Worm (Caenorhabditis elegans) whole organism, late embryonic: ENCODE measurements around the gene nhr-15.
A peak's percentile ranks its signal among the peaks of the same experiment; 100 is the strongest.

ENCODE experiments used
- C08G9.2 ChIP-seq: sonication (generic microtip); optimal IDR thresholded peaks from 2 replicates; lab custom pipeline; 2016; ENCODE audit warnings: mild to moderate bottlenecking, missing genetic modification characterization, moderate library complexity, missing compliant biosample characterization
- K02D7.2 ChIP-seq: sonication (generic microtip); optimal IDR thresholded peaks from 2 replicates; lab custom pipeline; 2017; ENCODE audit warnings: mild to moderate bottlenecking, missing genetic modification characterization, missing compliant biosample characterization
- ahr-1 ChIP-seq: sonication (generic microtip); optimal IDR thresholded peaks from 2 replicates; lab custom pipeline; 2016; ENCODE audit warnings: missing genetic modification characterization, missing compliant biosample characterization
- ceh-14 ChIP-seq: sonication (generic microtip); optimal IDR thresholded peaks from 2 replicates; lab custom pipeline; 2016; ENCODE audit warnings: missing genotype, missing genetic modification characterization, missing compliant biosample characterization
- ceh-2 ChIP-seq: sonication (generic microtip); optimal IDR thresholded peaks from 2 replicates; lab custom pipeline; 2016; ENCODE audit warnings: missing genotype, missing genetic modification characterization, missing compliant biosample characterization
- ceh-30 ChIP-seq: fragments of 150-350 bp; optimal IDR thresholded peaks from 2 replicates; lab custom pipeline; 2014; ENCODE audit warnings: missing biosample characterization, missing genetic modification characterization
- ceh-31 ChIP-seq: sonication (generic microtip); optimal IDR thresholded peaks from 2 replicates; lab custom pipeline; 2016; ENCODE audit warnings: missing genetic modification characterization, missing compliant biosample characterization
- ceh-45 ChIP-seq: fragments of 200-800 bp; sonication (Bioruptor generic); IDR thresholded peaks from 2 replicates; pipeline ENCODE4 v1.3.6; 2022; ENCODE audit warnings: missing genetic modification reagents, missing genetic modification characterization, missing compliant biosample characterization
- ceh-48 ChIP-seq: sonication (generic microtip); optimal IDR thresholded peaks from 2 replicates; lab custom pipeline; 2016; ENCODE audit warnings: missing genetic modification characterization, inconsistent platforms, missing compliant biosample characterization
- che-1 ChIP-seq: sonication (generic microtip); optimal IDR thresholded peaks from 2 replicates; lab custom pipeline; 2016; ENCODE audit warnings: mild to moderate bottlenecking, missing genetic modification characterization, missing compliant biosample characterization
- dmd-4 ChIP-seq: sonication (generic microtip); optimal IDR thresholded peaks from 2 replicates; lab custom pipeline; 2016; ENCODE audit warnings: borderline replicate concordance, missing genetic modification characterization, missing compliant biosample characterization
- dve-1 ChIP-seq: sonication (generic microtip); optimal IDR thresholded peaks from 2 replicates; lab custom pipeline; 2017; ENCODE audit warnings: antibody characterized with exemption, mild to moderate bottlenecking, missing genetic modification characterization, missing compliant biosample characterization
- elt-2 ChIP-seq: sonication (generic microtip); optimal IDR thresholded peaks from 2 replicates; lab custom pipeline; 2016; ENCODE audit warnings: missing genetic modification reagents, missing genetic modification characterization, missing compliant biosample characterization
- elt-4 ChIP-seq: sonication (generic microtip); optimal IDR thresholded peaks from 2 replicates; lab custom pipeline; 2016; ENCODE audit warnings: missing genetic modification characterization, missing compliant biosample characterization
- fax-1 ChIP-seq: sonication (generic microtip); optimal IDR thresholded peaks from 2 replicates; lab custom pipeline; 2016; ENCODE audit warnings: missing genotype, missing genetic modification characterization, missing compliant biosample characterization
- fkh-10 ChIP-seq: fragments of 150-350 bp; optimal IDR thresholded peaks from 2 replicates; lab custom pipeline; 2014; ENCODE audit warnings: missing biosample characterization, missing genetic modification reagents, missing genetic modification characterization
- hlh-30 ChIP-seq: sonication (generic microtip); optimal IDR thresholded peaks from 2 replicates; lab custom pipeline; 2017; ENCODE audit warnings: antibody characterized with exemption, missing genetic modification characterization, missing compliant biosample characterization; ENCODE audit not compliant: insufficient read depth
- hlh-6 ChIP-seq: sonication (generic microtip); optimal IDR thresholded peaks from 2 replicates; lab custom pipeline; 2016; ENCODE audit warnings: missing genotype, missing genetic modification characterization, missing compliant biosample characterization
- hlh-8 ChIP-seq: sonication (generic microtip); optimal IDR thresholded peaks from 2 replicates; lab custom pipeline; 2016; ENCODE audit warnings: missing genotype, missing genetic modification characterization, missing compliant biosample characterization
- madf-2 ChIP-seq: sonication (generic microtip); optimal IDR thresholded peaks from 2 replicates; lab custom pipeline; 2017; ENCODE audit warnings: missing genetic modification characterization, missing compliant biosample characterization
- nfya-1 ChIP-seq: sonication (generic microtip); optimal IDR thresholded peaks from 2 replicates; lab custom pipeline; 2017; ENCODE audit warnings: missing genetic modification characterization, mild to moderate bottlenecking, missing compliant biosample characterization, antibody characterized with exemption, moderate library complexity
- nhr-232 ChIP-seq: sonication (generic microtip); optimal IDR thresholded peaks from 2 replicates; lab custom pipeline; 2016; ENCODE audit warnings: missing genetic modification characterization, missing compliant biosample characterization
- pat-9 ChIP-seq: fragments of 200-800 bp; sonication (Bioruptor generic); optimal IDR thresholded peaks from 2 replicates; lab custom pipeline; 2018; ENCODE audit warnings: mild to moderate bottlenecking, missing genetic modification characterization, moderate library complexity, missing compliant biosample characterization
- pha-2 ChIP-seq: sonication (generic microtip); optimal IDR thresholded peaks from 2 replicates; lab custom pipeline; 2017; ENCODE audit warnings: mild to moderate bottlenecking, missing genetic modification characterization, missing compliant biosample characterization
- pros-1 ChIP-seq: fragments of 150-350 bp; optimal IDR thresholded peaks from 2 replicates; lab custom pipeline; 2014; ENCODE audit warnings: missing biosample characterization, missing genetic modification reagents, missing genetic modification characterization
- ref-2 ChIP-seq: sonication (generic microtip); optimal IDR thresholded peaks from 2 replicates; lab custom pipeline; 2016; ENCODE audit warnings: missing genetic modification characterization, missing compliant biosample characterization
- sdc-2 ChIP-seq: sonication (generic microtip); optimal IDR thresholded peaks from 2 replicates; lab custom pipeline; 2016; ENCODE audit warnings: missing genotype, missing genetic modification characterization, missing compliant biosample characterization
- sox-2 ChIP-seq: fragments of 200-800 bp; sonication (Bioruptor generic); IDR thresholded peaks from 2 replicates; pipeline ENCODE4 v1.3.6; 2022; ENCODE audit warnings: missing genetic modification reagents, missing genetic modification characterization, missing compliant biosample characterization
- unc-42 ChIP-seq: sonication (generic microtip); optimal IDR thresholded peaks from 2 replicates; lab custom pipeline; 2016; ENCODE audit warnings: missing genotype, missing genetic modification characterization, missing compliant biosample characterization
- unc-55 ChIP-seq: sonication (generic microtip); optimal IDR thresholded peaks from 2 replicates; lab custom pipeline; 2017; ENCODE audit warnings: missing biosample characterization, missing genetic modification reagents, missing genetic modification characterization

The nhr-15 gene

DNA sequence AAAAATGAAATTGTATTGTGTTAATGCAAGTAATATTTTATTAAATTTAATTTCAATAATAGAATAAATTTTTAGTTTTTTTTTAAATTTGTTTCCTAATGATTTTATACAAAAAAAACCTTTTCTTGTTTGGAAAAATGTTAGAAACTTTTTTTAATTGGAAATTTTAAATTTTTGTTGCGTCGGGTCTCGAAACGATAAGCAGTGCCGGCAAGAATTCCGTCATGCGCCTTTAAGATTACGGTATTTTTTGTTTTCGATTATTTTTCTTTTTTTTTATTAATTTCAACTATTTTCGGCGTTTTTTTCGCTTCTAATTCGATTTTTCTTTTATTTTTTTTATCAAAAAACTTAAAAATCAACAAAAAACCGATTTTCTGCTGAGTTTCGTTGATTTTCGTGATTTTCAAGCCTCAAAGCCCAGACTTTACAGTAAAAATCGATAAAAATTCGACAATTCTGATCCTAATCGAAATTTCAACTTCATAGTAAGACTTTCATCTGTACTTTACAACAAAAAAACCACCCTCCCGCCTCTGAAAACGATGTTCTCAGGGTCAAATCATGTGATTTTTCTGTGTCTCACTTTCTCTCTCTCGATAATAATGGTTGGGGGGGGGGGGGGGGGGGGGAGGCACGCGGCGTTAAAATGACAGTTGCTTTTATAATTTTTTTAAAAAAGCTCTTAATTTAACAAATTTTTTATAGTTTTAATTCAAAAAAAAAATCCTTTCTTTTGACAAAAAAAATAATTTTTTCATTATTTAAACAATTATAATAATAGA, 35.2 kb downstream of the nhr-15 start:
- TF ChIP-seq ceh-2 (tag; lab: Kevin White, UChicago) = no peak
- TF ChIP-seq hlh-30 = peak; percentile 35

ce11 chrV:349054-349453, 36.5 kb downstream of the nhr-15 start, which contains the start of gene atg-9:
atg-9 (plus strand) TSS chrV:349385.
- TF ChIP-seq hlh-30 (peak; percentile 97), nfya-1 (peak; percentile 54), ref-2 (tag; lab: Kevin White, UChicago) (peak; percentile 57), C08G9.2 (tag; lab: Kevin White, UChicago) (no peak), ceh-48 (tag; lab: Kevin White, UChicago) (peak; percentile 79), unc-55 (peak; percentile 17), ceh-31 (tag; lab: Kevin White, UChicago) (peak; percentile 18), dve-1 (tag; lab: Kevin White, UChicago) (no peak)
- TF ChIP-seq, all 69 proteins: peak for 6

ce11 chrV:350822-351221, 38.3 kb downstream of the nhr-15 start:
- TF ChIP-seq nfya-1 (peak; percentile 72), nhr-232 (tag; lab: Kevin White, UChicago) (no peak)

DNA sequence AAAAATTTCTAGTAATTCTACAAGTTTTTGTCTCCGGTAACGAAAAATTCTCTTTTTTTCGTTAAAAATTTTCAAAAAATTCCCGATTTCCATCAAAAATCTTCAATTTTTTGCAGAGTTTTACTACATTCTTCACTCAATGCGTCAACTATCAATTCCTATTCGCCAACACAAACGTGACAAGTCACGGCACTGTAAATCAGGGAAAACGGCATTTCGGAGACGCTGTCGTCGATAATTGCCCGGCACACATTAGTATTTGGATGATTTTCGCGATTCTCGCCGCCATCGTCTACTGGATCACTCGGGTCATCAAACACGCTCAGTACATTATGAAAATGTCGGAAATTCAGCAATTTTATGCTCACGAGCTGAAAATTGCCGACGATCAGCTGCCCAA, 39.3 kb downstream of the nhr-15 start:
- TF ChIP-seq elt-2 (no peak), pat-9 (no peak), dve-1 (tag; lab: Kevin White, UChicago) (no peak), ceh-45 (no peak), K02D7.2 (tag; lab: Kevin White, UChicago) (no peak), sox-2 (GFP tag; lab: Robert Waterston, UW) (no peak), che-1 (tag; lab: Kevin White, UChicago) (no peak), dmd-4 (tag; lab: Kevin White, UChicago) (no peak), ceh-2 (tag; lab: Kevin White, UChicago) (no peak), madf-2 (no peak), ahr-1 (tag; lab: Kevin White, UChicago) (no peak), sdc-2 (no peak)

DNA sequence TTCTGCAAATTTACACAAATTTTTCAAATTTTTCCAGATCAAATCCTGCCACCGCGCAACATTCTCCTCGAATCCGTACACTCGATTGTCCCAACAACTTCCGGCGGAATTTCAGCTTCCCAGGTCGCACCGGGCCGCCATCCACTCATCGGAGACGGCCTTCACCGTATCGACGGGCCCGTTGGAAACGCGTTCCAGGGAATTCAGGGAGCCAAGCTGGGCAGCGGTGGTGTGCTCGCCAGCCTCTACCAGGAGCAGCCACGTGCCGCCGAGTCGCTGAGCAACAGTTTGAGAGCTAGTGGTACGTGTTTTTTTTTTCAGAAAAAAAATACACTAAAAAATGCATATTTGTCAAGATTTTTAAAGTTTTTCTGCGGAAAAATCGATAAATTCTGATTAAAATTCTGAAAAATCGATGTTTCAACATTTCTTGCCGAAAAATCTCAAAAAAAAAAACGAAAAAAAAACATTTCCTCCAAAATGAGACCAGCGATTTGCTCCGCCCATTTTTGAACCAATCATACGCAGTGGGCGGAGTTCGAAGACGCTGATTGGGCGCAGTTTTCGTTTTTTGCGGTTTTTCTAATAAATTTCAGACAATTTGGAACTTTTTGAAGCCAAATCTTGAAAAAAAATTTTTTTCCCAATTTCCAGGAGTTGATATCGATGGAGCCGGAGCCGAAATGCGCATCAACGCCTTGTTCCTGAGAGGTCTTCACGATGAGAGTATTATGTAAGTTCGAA, 44.6 kb downstream of the nhr-15 start:
- peak; percentile 65 for TF ChIP-seq nfya-1
- TF ChIP-seq fkh-10 (GFP tag; lab: Kevin White, UChicago) = no peak

ce11 chrV:358473-358872, 46.0 kb downstream of the nhr-15 start:
- TF ChIP-seq ceh-14 (tag; lab: Kevin White, UChicago) (no peak), dmd-4 (tag; lab: Kevin White, UChicago) (no peak), pros-1 (tag; lab: Kevin White, UChicago) (no peak), unc-42 (no peak), ceh-30 (tag; lab: Kevin White, UChicago) (no peak), pha-2 (no peak), elt-2 (no peak), hlh-6 (no peak), madf-2 (no peak), elt-4 (tag; lab: Kevin White, UChicago) (no peak), fax-1 (tag; lab: Kevin White, UChicago) (no peak), hlh-8 (tag; lab: Kevin White, UChicago) (no peak), pat-9 (no peak)
